Fruit fly (Drosophila melanogaster): ENCODE data around the gene GILT2.

The GILT2 gene

DNA sequence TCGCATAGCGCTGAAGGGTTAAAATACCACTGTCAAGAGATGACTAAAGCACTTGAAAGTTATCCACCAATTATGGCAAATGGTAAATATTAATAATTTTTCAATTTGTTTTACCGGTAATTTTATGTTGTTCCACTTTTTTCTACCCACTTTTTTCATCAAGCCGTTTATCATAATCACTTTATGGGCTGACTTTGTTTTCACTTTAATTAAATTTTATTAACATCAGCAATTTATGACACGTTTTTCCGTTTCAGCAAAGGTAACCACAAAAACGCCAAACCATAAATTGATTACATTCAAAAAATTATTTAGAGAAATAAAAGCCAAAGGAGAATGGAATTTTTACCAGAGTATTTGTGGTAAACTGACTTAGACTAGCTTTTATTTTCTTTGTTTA, 23.2 kb upstream of the GILT2 start:
- no peak for TF ChIP-seq sv (GFP tag; optimal IDR thresholded peaks at IDR 0.05)

DNA sequence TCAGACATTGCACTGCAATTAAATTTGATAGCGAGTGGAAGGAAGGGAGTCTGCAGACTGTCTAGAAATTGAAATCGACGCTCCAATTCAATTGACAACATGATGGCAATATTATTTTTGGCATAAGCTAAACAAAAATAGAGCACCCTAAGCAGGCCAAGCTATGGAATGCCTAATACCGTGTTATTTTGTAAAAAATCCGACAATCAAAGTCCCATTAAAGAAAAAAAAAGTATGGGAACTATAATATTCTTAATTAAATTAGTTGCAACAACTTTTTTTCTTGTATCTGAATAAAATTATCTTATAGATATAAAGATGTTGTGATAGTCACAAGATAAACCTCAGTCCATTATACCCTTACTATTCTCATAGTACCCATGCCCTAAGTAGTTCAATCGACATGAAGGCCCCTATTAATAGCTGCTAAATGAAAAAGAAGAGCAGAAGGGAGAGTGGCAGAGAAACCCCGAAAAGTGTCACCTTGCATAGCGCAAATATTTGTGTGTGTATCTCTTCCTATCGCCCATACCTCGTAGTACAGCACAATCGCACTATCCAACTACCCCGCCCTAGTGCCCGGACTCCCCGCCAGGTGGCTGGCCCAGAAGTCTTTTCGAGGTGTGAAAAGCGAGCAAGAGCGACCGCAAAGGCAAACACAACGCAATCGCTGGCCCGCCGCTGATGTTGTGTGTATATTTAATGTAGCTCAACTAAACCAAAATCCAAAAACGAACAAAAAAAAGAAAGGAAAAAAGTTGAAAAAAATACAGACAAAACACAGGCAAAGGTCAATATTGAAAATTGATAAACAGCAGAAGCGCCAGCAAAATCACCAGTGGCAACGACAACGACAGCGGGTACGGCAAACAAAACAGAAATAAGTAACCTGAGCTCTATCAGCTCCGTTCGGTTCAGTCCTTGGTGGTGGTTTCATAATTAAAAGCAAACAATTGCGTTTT, 21.1 kb upstream of the GILT2 start:
- peak; percentile 26 for TF ChIP-seq ey (GFP tag; optimal IDR thresholded peaks at IDR 0.05)
- no peak for TF ChIP-seq jim (GFP tag; optimal IDR thresholded peaks at IDR 0.05)
- no peak for TF ChIP-seq dl (GFP tag; optimal IDR thresholded peaks at IDR 0.05; ENCODE audit: insufficient read depth in 1 of 2, partially characterized antibody in 2 of 2)
- TF ChIP-seq rgr (GFP tag; optimal IDR thresholded peaks at IDR 0.05) = peak; percentile 75
- TF ChIP-seq Dfd (GFP tag; optimal IDR thresholded peaks at IDR 0.05) = no peak
- peak; percentile 14 for TF ChIP-seq dmrt93B (GFP tag; optimal IDR thresholded peaks at IDR 0.05)
- no peak for TF ChIP-seq Dif (GFP tag; optimal IDR thresholded peaks at IDR 0.05; ENCODE audit: partially characterized antibody)
- no peak for TF ChIP-seq Hr78 (GFP tag; optimal IDR thresholded peaks at IDR 0.05)
- peak; percentile 31 for TF ChIP-seq fru (GFP tag; optimal IDR thresholded peaks at IDR 0.05)
- no peak for TF ChIP-seq Jra (GFP tag; optimal IDR thresholded peaks at IDR 0.05)
- TF ChIP-seq CG32264 (GFP tag; optimal IDR thresholded peaks at IDR 0.05) = no peak
- TF ChIP-seq GATAd (GFP tag; optimal IDR thresholded peaks at IDR 0.05) = no peak
- no peak for TF ChIP-seq woc (GFP tag; optimal IDR thresholded peaks at IDR 0.05)
- no peak for TF ChIP-seq Hr83 (GFP tag; optimal IDR thresholded peaks at IDR 0.05; ENCODE audit: poor library complexity, severe bottlenecking)
- TF ChIP-seq sv (GFP tag; optimal IDR thresholded peaks at IDR 0.05) = no peak
- TF ChIP-seq dsf (GFP tag; optimal IDR thresholded peaks at IDR 0.05; ENCODE audit: borderline replicate concordance) = no peak
- TF ChIP-seq CG9705 (GFP tag; optimal IDR thresholded peaks at IDR 0.05) = peak; percentile 8
- TF ChIP-seq Sp1 (GFP tag; optimal IDR thresholded peaks at IDR 0.05) = peak; percentile 56
- peak; percentile 45 for TF ChIP-seq h (GFP tag; optimal IDR thresholded peaks at IDR 0.05)
- no peak for TF ChIP-seq N (GFP tag; optimal IDR thresholded peaks at IDR 0.05)
- no peak for TF ChIP-seq Myc (optimal IDR thresholded peaks at IDR 0.05)
- peak; percentile 47 for TF ChIP-seq Hnf4 (GFP tag; optimal IDR thresholded peaks at IDR 0.05)
- TF ChIP-seq tai (GFP tag; optimal IDR thresholded peaks at IDR 0.05) = no peak
- TF ChIP-seq sage (GFP tag; optimal IDR thresholded peaks at IDR 0.05) = no peak
- peak; percentile 8 for TF ChIP-seq CrebA (GFP tag; optimal IDR thresholded peaks at IDR 0.05; ENCODE audit: borderline replicate concordance)
- TF ChIP-seq Mio (GFP tag; optimal IDR thresholded peaks at IDR 0.05) = peak; percentile 4
- TF ChIP-seq HLH106 (tag; optimal IDR thresholded peaks at IDR 0.05) = no peak
- TF ChIP-seq foxo (GFP tag; optimal IDR thresholded peaks at IDR 0.05) = peak in 1 of 2 experiments; percentile 48
- TF ChIP-seq brk (GFP tag; optimal IDR thresholded peaks at IDR 0.05) = no peak
- peak; percentile 13 for TF ChIP-seq psq (GFP tag; optimal IDR thresholded peaks at IDR 0.05)
- peak; percentile 27 for TF ChIP-seq Rel (GFP tag; optimal IDR thresholded peaks at IDR 0.05)
- peak; percentile 69 for TF ChIP-seq Rel (tag; optimal IDR thresholded peaks at IDR 0.05)
- TF ChIP-seq Abd-B (GFP tag; optimal IDR thresholded peaks at IDR 0.05) = no peak
- no peak for TF ChIP-seq pan (optimal IDR thresholded peaks at IDR 0.05)
- TF ChIP-seq usp (GFP tag; optimal IDR thresholded peaks at IDR 0.05) = no peak
- no peak for TF ChIP-seq lola (GFP tag; optimal IDR thresholded peaks at IDR 0.05)
- no peak for TF ChIP-seq Vsx2 (GFP tag; optimal IDR thresholded peaks at IDR 0.05; ENCODE audit: partially characterized antibody)
- TF ChIP-seq OdsH (GFP tag; optimal IDR thresholded peaks at IDR 0.05) = peak; percentile 50
- TF ChIP-seq br (GFP tag; optimal IDR thresholded peaks at IDR 0.05) = peak; percentile 22

DNA sequence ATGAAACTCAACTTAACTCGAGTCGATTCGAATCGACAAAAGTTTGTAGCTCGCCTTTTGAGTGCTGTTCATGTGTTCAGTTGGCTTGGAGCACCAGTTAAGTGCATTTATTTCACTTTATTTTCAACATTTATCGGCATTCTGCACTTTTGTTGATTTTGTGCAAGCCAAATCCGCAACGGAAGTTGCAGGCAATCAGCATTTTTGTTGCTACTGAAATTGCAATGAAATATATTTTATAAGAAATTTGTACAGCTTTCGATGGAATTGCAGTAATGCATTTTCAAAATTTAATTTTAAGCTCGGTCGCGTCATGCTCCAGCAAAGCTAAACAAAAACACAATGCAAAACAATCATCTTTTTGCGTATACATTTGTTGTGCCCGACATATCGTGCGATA, 19.7 kb upstream of the GILT2 start:
- TF ChIP-seq Dif (GFP tag; optimal IDR thresholded peaks at IDR 0.05; ENCODE audit: partially characterized antibody) (no peak), Abd-B (GFP tag; optimal IDR thresholded peaks at IDR 0.05) (no peak), CG32264 (GFP tag; optimal IDR thresholded peaks at IDR 0.05) (no peak), Mio (GFP tag; optimal IDR thresholded peaks at IDR 0.05) (no peak), woc (GFP tag; optimal IDR thresholded peaks at IDR 0.05) (no peak), GATAd (GFP tag; optimal IDR thresholded peaks at IDR 0.05) (no peak), Rel (GFP tag; optimal IDR thresholded peaks at IDR 0.05) (no peak), Rel (tag; optimal IDR thresholded peaks at IDR 0.05) (no peak), HLH106 (tag; optimal IDR thresholded peaks at IDR 0.05) (no peak), Vsx2 (GFP tag; optimal IDR thresholded peaks at IDR 0.05; ENCODE audit: partially characterized antibody) (no peak)

Data from whole organism, wandering third instar larva.